Worm (Caenorhabditis elegans) whole organism, early embryonic: ENCODE measurements around the gene enu-3.5.

Source experiments
- B0310.2 ChIP-seq: sonication (generic microtip); optimal IDR thresholded peaks from 2 replicates; lab custom pipeline; 2016; ENCODE audit warnings: mild to moderate bottlenecking, missing genetic modification characterization, missing compliant biosample characterization
- aly-1 ChIP-seq: sonication (generic microtip); optimal IDR thresholded peaks from 2 replicates; lab custom pipeline; 2016; ENCODE audit warnings: missing genetic modification characterization, missing compliant biosample characterization
- ama-1 ChIP-seq: fragments of 150-350 bp; optimal IDR thresholded peaks from 2 replicates; lab custom pipeline; 2014
- ceh-13 ChIP-seq: fragments of 200-800 bp; sonication (Bioruptor generic); optimal IDR thresholded peaks from 2 replicates; lab custom pipeline; 2018; ENCODE audit warnings: mild to moderate bottlenecking, missing genetic modification characterization, missing compliant biosample characterization
- ceh-36 ChIP-seq: sonication (generic microtip); optimal IDR thresholded peaks from 2 replicates; lab custom pipeline; 2016; ENCODE audit warnings: missing genetic modification characterization, inconsistent platforms, missing compliant biosample characterization
- flt-1 ChIP-seq: fragments of 200-800 bp; sonication (Bioruptor generic); IDR thresholded peaks from 2 replicates; pipeline ENCODE4 v1.3.6; 2022; ENCODE audit warnings: missing genetic modification characterization, missing compliant biosample characterization
- scrt-1 ChIP-seq: fragments of 200-800 bp; sonication (Bioruptor generic); IDR thresholded peaks from 2 replicates; pipeline ENCODE4 v1.3.6; 2022; ENCODE audit warnings: missing genetic modification characterization, missing compliant biosample characterization
- sea-1 ChIP-seq: fragments of 200-800 bp; sonication (Bioruptor generic); conservative IDR thresholded peaks from 2 replicates; pipeline ENCODE4 v1.3.6; 2022; ENCODE audit warnings: missing genetic modification characterization, missing compliant biosample characterization
- tra-4 ChIP-seq: sonication (generic microtip); optimal IDR thresholded peaks from 2 replicates; lab custom pipeline; 2017; ENCODE audit warnings: missing genetic modification characterization, missing compliant biosample characterization

DNA sequence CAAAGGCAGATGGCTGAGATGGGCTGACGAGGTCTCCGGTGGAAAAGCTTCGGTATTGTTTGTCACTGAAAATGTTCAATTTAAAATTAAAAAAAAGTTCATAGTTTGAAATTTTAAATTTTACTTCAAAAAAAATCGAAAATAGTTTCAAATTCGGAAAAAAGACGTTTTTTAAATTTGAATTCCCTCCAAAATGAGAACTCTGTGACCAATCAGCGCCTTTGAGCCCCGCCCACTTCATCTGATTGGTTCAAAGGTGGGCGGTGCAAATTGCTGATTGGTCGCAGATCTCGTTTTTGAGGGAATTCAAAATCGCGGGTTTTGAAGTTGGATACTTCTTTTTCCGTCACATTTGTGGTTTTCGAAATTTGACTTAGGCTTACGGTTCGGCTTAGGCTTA is 39.7 kb upstream of the enu-3.5 start:
- TF ChIP-seq B0310.2 (tag; lab: Kevin White, UChicago) (no peak), sea-1 (GFP tag; lab: Robert Waterston, UW) (no peak), tra-4 (tag; lab: Kevin White, UChicago) (no peak), flt-1 (GFP tag; lab: Robert Waterston, UW) (no peak), ama-1 (lab: Kevin White, UChicago) (no peak), scrt-1 (GFP tag; lab: Robert Waterston, UW) (no peak), ceh-13 (GFP tag; lab: Kevin White, UChicago) (no peak), aly-1 (tag; lab: Kevin White, UChicago) (no peak), ceh-36 (tag; lab: Kevin White, UChicago) (no peak)
